Fruit fly (Drosophila melanogaster): Measurements from ENCODE around the gene PGS1.
A peak's percentile ranks its signal among the peaks of the same experiment; 100 is the strongest.

The PGS1 gene

DNA sequence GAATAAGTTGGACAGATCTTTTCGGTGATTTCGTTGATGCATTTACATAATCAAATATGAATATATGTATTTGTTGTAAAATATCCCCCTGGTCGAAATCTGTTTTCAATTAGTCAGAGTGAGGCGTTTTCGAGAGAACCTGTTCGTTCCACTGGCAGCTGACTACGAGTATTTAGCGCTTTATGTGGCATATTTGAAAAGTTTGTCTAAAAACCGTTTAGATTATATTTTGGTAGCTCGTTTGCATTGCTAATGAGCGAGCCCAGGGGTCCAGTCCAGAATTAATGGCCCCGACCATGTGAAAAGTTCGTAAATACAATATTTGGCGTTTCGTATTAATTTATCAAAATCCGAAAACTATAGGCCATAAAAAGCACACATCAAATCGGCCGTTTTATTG, 48.2 kb upstream of the PGS1 start (continued):
- TF ChIP-seq peb (GFP tag; IDR thresholded peaks at IDR 0.05) (no peak), amos (GFP tag; IDR thresholded peaks at IDR 0.05; ENCODE audit: partially characterized antibody) (no peak), Awh (GFP tag; IDR thresholded peaks at IDR 0.05) (peak; percentile 54; the same call in 1 of the 2 replicates)

DNA sequence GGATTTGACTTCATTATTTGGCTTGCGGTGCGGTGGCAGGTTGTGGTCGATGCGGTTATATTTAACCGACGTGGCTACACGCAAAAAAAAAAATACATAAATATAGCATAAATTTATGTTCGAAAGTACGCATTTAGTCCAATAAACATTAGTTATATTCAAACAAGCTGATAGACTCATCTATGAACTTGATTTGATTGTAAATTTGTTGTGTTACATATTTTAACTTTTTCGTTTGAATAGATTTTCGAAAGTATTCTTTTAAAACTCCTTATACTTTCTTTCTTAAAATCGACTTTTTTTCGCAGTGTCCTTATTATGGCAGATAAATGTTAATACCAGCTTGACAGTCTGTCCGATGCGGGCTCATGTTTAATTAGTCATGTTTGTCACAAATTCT, 44.8 kb upstream of the PGS1 start:
- TF ChIP-seq fd64A (GFP tag; optimal IDR thresholded peaks at IDR 0.05), result no peak
- TF ChIP-seq CG15696 (tag; optimal IDR thresholded peaks at IDR 0.05), result no peak
- no peak for TF ChIP-seq trem (tag; optimal IDR thresholded peaks at IDR 0.05)
- TF ChIP-seq Opbp (GFP tag; IDR thresholded peaks at IDR 0.05; ENCODE audit: partially characterized antibody), result no peak
- TF ChIP-seq CG10321 (GFP tag; IDR thresholded peaks at IDR 0.05), result no peak
- no peak for TF ChIP-seq Poxn (GFP tag; IDR thresholded peaks at IDR 0.05)
- TF ChIP-seq CG11560 (tag; IDR thresholded peaks at IDR 0.05), result no peak
- TF ChIP-seq CG10959 (GFP tag; IDR thresholded peaks at IDR 0.05), result no peak

DNA sequence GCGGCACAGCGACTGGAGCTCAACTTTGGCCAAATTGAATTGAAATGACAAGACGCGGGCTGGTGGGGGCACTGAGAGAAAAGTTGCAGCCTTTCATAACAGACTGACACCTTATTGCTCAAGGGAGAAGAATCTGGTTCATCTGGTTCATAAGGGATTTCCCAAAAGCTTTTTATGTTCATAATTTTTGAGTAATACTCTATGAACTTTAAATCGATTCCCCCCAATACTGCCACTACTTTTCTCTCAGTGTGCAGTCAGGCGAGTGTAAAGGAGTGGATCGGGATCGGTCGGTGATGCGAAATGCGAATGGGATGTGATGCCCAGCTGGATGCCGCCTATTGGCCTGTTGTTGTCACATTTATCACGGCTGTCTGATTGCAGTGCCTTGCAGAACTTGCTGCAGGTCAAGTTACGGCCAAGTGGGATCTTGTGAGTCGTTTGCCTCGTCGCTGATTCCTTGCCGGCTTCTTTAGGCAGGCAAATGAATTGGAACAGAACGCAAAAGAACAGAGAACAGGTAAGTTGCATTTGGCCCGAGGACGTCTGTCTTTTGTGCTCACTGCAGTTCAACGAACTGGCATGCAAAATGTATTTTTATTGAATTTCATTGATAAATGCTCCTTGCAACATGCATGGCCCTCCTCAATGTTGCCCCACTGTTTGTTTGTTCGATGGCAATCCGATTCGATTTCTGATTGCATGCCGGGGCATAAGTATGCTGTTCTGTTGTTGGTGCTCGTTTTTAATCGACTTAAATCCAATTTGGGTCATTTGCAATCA, 42.7 kb upstream of the PGS1 start:
- TF ChIP-seq Optix (GFP tag; IDR thresholded peaks at IDR 0.05) (peak; percentile 26; the same call in 1 of the 3 replicates), Med (GFP tag) (peak; percentile 10), CG12942 (GFP tag; optimal IDR thresholded peaks at IDR 0.05) (no peak), Ptx1 (GFP tag; IDR thresholded peaks at IDR 0.05) (no peak), dati (GFP tag; IDR thresholded peaks at IDR 0.05) (no peak), slbo (GFP tag; IDR thresholded peaks at IDR 0.05) (peak; percentile 26; the same call in 1 of the 2 replicates), bsh (GFP tag; optimal IDR thresholded peaks at IDR 0.05) (peak in 1 of 2 experiments; percentile 60), nom (GFP tag; optimal IDR thresholded peaks at IDR 0.05) (peak; percentile 67), Drgx (GFP tag; IDR thresholded peaks at IDR 0.05) (peak; percentile 81), prd (optimal IDR thresholded peaks at IDR 0.05) (no peak), prd (GFP tag; IDR thresholded peaks at IDR 0.05) (peak; percentile 31; the same call in 1 of the 3 replicates), lbe (GFP tag; optimal IDR thresholded peaks at IDR 0.05) (peak; percentile 66)

DNA sequence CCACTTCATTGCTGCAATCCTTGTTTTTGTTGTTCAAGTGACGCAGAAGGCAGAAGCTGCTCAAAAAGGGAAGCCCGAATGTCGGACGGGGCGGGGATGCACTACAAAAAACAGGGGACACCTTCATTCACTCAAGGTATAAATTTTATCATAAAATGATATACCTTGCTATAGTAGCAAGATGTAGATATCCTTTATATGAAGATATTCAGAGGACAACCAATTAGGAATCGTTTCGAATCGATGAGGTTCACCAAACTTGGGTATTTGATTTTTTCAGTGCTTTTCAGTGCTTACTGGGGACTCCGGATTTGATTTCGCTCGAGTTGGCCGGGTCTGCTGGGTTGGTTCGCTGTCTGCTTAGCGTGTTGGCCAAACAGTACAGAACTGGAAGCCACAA, 41.4 kb upstream of the PGS1 start:
- TF ChIP-seq ci (GFP tag; IDR thresholded peaks at IDR 0.05) (no peak), HmgZ (tag; optimal IDR thresholded peaks at IDR 0.05) (no peak), CG16863 (GFP tag; optimal IDR thresholded peaks at IDR 0.05) (no peak), jing (GFP tag; optimal IDR thresholded peaks at IDR 0.05) (no peak), CG10321 (GFP tag; IDR thresholded peaks at IDR 0.05) (no peak), prd (optimal IDR thresholded peaks at IDR 0.05) (no peak), prd (GFP tag; IDR thresholded peaks at IDR 0.05) (0 out of 3 replicates have a peak, but pooled peaks have one; percentile 17), Fer1 (GFP tag; optimal IDR thresholded peaks at IDR 0.05) (peak; percentile 17), en (GFP tag; optimal IDR thresholded peaks at IDR 0.05) (no peak), sna (GFP tag; IDR thresholded peaks at IDR 0.05; ENCODE audit: partially characterized antibody) (no peak), H15 (GFP tag; IDR thresholded peaks at IDR 0.05) (0 out of 3 replicates have a peak, but pooled peaks have one; percentile 6), CG13296 (GFP tag; optimal IDR thresholded peaks at IDR 0.05) (no peak), grau (tag; optimal IDR thresholded peaks at IDR 0.05) (no peak), CG6254 (GFP tag; optimal IDR thresholded peaks at IDR 0.05) (no peak), MBD-R2 (GFP tag; IDR thresholded peaks at IDR 0.05) (no peak), CG1603 (tag; optimal IDR thresholded peaks at IDR 0.05) (no peak), dmrt99B (tag; optimal IDR thresholded peaks at IDR 0.05) (peak; percentile 13), zfh2 (GFP tag; optimal IDR thresholded peaks at IDR 0.05) (no peak), Meics (GFP tag; optimal IDR thresholded peaks at IDR 0.05) (peak; percentile 16), sug (tag; optimal IDR thresholded peaks at IDR 0.05) (no peak), Xrp1 (GFP tag; IDR thresholded peaks at IDR 0.05) (no peak), CG10543 (GFP tag; optimal IDR thresholded peaks at IDR 0.05) (no peak), inv (GFP tag; IDR thresholded peaks at IDR 0.05; ENCODE audit: partially characterized antibody) (no peak), amos (GFP tag; IDR thresholded peaks at IDR 0.05; ENCODE audit: partially characterized antibody) (no peak), CG4328 (GFP tag; optimal IDR thresholded peaks at IDR 0.05) (no peak), CG17186 (GFP tag; optimal IDR thresholded peaks at IDR 0.05) (no peak)
